Fruit fly (Drosophila melanogaster) whole organism, pupa: ENCODE measurements around the gene CG7530.
A peak's percentile ranks its signal among the peaks of the same experiment; 100 is the strongest.

Experiments used
- CG10348 ChIP-seq: fragments of 200-800 bp; sonication (Bioruptor generic); IDR thresholded peaks from 2 replicates; pipeline ENCODE4 v1.3.6; 2022; ENCODE audit warnings: missing biosample characterization, missing genetic modification characterization
- CG12605 ChIP-seq: fragments of 200-800 bp; sonication (Bioruptor generic); IDR thresholded peaks from 2 replicates; pipeline ENCODE4 v1.3.6; 2022; ENCODE audit warnings: missing biosample characterization, missing genetic modification characterization
- CG13204 ChIP-seq: fragments of 200-800 bp; sonication (Bioruptor generic); optimal IDR thresholded peaks from 2 replicates; lab custom pipeline; 2018; ENCODE audit warnings: missing biosample characterization, mild to moderate bottlenecking, missing genetic modification characterization, moderate library complexity
- CG14655 ChIP-seq: fragments of 200-800 bp; sonication (Bioruptor generic); optimal IDR thresholded peaks from 3 replicates; lab custom pipeline; 2017; ENCODE audit warnings: mild to moderate bottlenecking, missing biosample characterization, missing genetic modification reagents, missing genetic modification characterization
- CG15710 ChIP-seq: fragments of 200-800 bp; sonication (Bioruptor generic); optimal IDR thresholded peaks from 2 replicates; lab custom pipeline; 2018; ENCODE audit warnings: missing biosample characterization, mild to moderate bottlenecking, missing genetic modification characterization, moderate library complexity
- CG17806 ChIP-seq: fragments of 200-800 bp; sonication (Bioruptor generic); optimal IDR thresholded peaks from 2 replicates; lab custom pipeline; 2018; ENCODE audit warnings: missing biosample characterization, mild to moderate bottlenecking, missing genetic modification characterization, moderate library complexity
- CG32121 ChIP-seq: fragments of 200-800 bp; sonication (Bioruptor generic); IDR thresholded peaks from 2 replicates; pipeline ENCODE4 v1.3.6; 2022; ENCODE audit warnings: missing biosample characterization, missing genetic modification characterization
- CG34367 ChIP-seq: fragments of 200-800 bp; sonication (Bioruptor generic); optimal IDR thresholded peaks from 2 replicates; lab custom pipeline; 2018; ENCODE audit warnings: missing biosample characterization, mild to moderate bottlenecking, missing genetic modification characterization
- CG4496 ChIP-seq: fragments of 200-800 bp; sonication (Bioruptor generic); IDR thresholded peaks from 3 replicates; pipeline ENCODE4 v1.3.6; 2022; ENCODE audit warnings: missing biosample characterization, missing genetic modification characterization
- CG8159 ChIP-seq: fragments of 200-800 bp; sonication (Bioruptor generic); optimal IDR thresholded peaks from 3 replicates; lab custom pipeline; 2018; ENCODE audit warnings: missing biosample characterization, mild to moderate bottlenecking, missing genetic modification characterization, moderate library complexity
- CG8301 ChIP-seq: fragments of 200-800 bp; sonication (Bioruptor generic); optimal IDR thresholded peaks from 2 replicates; lab custom pipeline; 2018; ENCODE audit warnings: missing biosample characterization, mild to moderate bottlenecking, missing genetic modification characterization
- CG9948 ChIP-seq: fragments of 200-800 bp; sonication (Bioruptor generic); optimal IDR thresholded peaks from 2 replicates; lab custom pipeline; 2018; ENCODE audit warnings: missing biosample characterization, mild to moderate bottlenecking, missing genetic modification characterization, moderate library complexity
- D1 ChIP-seq: fragments of 200-800 bp; sonication (Bioruptor generic); optimal IDR thresholded peaks from 2 replicates; lab custom pipeline; 2018; ENCODE audit warnings: missing biosample characterization, mild to moderate bottlenecking, missing genetic modification characterization, moderate library complexity
- EcR ChIP-seq: fragments of 200-800 bp; sonication (Bioruptor generic); optimal IDR thresholded peaks from 3 replicates; lab custom pipeline; 2019; ENCODE audit warnings: missing biosample characterization, missing genetic modification characterization, mild to moderate bottlenecking, moderate library complexity, missing genetic modification reagents
- Ets98B ChIP-seq: fragments of 200-800 bp; sonication (Bioruptor generic); IDR thresholded peaks from 2 replicates; pipeline ENCODE4 v1.3.6; 2022; ENCODE audit warnings: missing biosample characterization, missing genetic modification characterization
- Pif1A ChIP-seq: fragments of 200-800 bp; sonication (Bioruptor generic); optimal IDR thresholded peaks from 3 replicates; lab custom pipeline; 2016; ENCODE audit warnings: missing biosample characterization, missing genetic modification characterization
- Pif1B ChIP-seq: fragments of 200-800 bp; sonication (Bioruptor generic); optimal IDR thresholded peaks from 3 replicates; lab custom pipeline; 2016; ENCODE audit warnings: missing biosample characterization, missing genetic modification characterization
- Snoo ChIP-seq: fragments of 200-800 bp; sonication (Bioruptor generic); optimal IDR thresholded peaks from 3 replicates; lab custom pipeline; 2017; ENCODE audit warnings: missing biosample characterization, mild to moderate bottlenecking, missing genetic modification characterization, inconsistent platforms
- fd96Ca ChIP-seq: fragments of 200-800 bp; sonication (Bioruptor generic); IDR thresholded peaks from 3 replicates; pipeline ENCODE4 v1.3.6; 2022; ENCODE audit warnings: missing biosample characterization, missing genetic modification characterization
- gl ChIP-seq: fragments of 200-800 bp; sonication (Bioruptor generic); optimal IDR thresholded peaks from 2 replicates; lab custom pipeline; 2018; ENCODE audit warnings: missing biosample characterization, mild to moderate bottlenecking, missing genetic modification characterization
- rn ChIP-seq: fragments of 200-800 bp; sonication (Bioruptor generic); IDR thresholded peaks from 2 replicates; pipeline ENCODE4 v1.3.6; 2022; ENCODE audit warnings: missing biosample characterization, missing genetic modification characterization

The CG7530 gene

DNA sequence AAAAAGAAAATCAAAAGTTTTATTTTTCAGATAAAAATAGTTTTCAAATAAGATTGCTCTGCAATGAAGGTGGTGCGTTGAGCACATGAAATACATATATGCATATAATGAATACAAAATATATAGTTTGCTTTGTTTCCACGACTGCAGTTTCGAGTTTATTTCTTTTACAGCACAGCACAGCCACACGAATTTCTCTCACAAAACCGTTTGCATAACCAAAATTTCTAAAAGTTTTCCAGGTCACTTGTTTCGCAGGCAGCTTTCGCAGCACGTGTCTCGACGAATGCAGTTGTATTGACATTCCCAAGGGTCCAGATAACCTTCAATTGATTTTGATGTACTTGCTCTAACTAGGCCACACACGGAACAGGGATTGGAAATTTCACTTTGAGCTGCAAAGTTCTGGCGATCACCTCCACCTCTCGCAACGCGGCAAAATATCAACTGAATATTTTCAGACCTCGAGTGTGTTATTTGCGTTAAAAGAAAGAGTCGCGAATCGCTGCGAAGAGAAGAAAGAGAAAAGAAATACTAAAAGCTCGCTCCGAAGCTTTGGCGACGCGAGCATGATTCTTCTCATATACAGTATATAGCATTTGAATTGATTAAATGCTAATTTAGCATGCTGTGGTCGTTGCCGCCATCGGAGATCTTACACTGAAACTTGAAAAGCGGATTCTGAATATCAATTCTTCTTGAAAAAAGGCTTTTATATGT, at the start of gene CG7530:
TSS of gene CG7530 (minus strand) at position 449 of the 720 bp plus-strand sequence.
- TF ChIP-seq Ets98B (GFP tag; lab: Robert Waterston, UW): peak; percentile 78
- no peak for TF ChIP-seq CG10348
- 0 out of 2 replicates have a peak, but pooled peaks have one; percentile 38 for TF ChIP-seq CG12605 (GFP tag; lab: Robert Waterston, UW)
- peak; percentile 55 for TF ChIP-seq Pif1A (GFP tag; lab: Kevin White, UChicago)
- no peak for TF ChIP-seq CG8159 (tag; lab: Kevin White, UChicago)
- peak; percentile 43 for TF ChIP-seq Pif1B (GFP tag; lab: Kevin White, UChicago)
- peak; percentile 68; the same call in 1 of the 2 replicates for TF ChIP-seq CG32121 (GFP tag; lab: Robert Waterston, UW)
- peak; percentile 49 for TF ChIP-seq CG8301 (tag; lab: Kevin White, UChicago)
- TF ChIP-seq fd96Ca: no peak
- no peak for TF ChIP-seq CG15710 (tag; lab: Kevin White, UChicago)
- TF ChIP-seq EcR (GFP tag; lab: Kevin White, UChicago): peak; percentile 67
- TF ChIP-seq CG4496: peak; percentile 73; the same call in 1 of the 3 replicates
- no peak for TF ChIP-seq CG34367 (tag; lab: Kevin White, UChicago)
- TF ChIP-seq Snoo (tag; lab: Kevin White, UChicago): peak; percentile 42
- TF ChIP-seq D1: no peak

DNA sequence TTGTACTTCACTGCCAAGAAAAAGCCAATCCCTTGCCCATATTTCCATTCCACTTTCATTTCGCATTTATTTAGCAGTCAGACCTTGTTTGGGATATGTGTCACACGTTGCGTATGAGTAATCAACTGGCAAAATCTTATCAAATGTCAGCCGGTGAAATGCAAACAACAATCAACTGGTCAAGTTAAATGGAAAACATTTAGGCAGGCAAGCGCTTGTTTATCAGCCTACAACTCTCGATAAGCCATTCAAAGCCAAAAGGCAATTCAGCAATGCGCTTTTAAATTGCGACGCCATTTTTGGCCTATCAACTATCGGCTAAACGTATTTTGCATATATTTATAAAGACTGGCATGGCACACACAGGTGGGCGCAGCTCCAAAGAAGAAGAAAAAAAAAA, 49.4 kb upstream of the CG7530 start:
- TF ChIP-seq CG4496 (no peak), D1 (no peak), CG12605 (GFP tag; lab: Robert Waterston, UW) (no peak), CG9948 (tag; lab: Kevin White, UChicago) (no peak), CG34367 (tag; lab: Kevin White, UChicago) (no peak), CG10348 (no peak), Ets98B (GFP tag; lab: Robert Waterston, UW) (no peak), Pif1B (GFP tag; lab: Kevin White, UChicago) (no peak), CG8301 (tag; lab: Kevin White, UChicago) (no peak), rn (no peak), gl (tag; lab: Kevin White, UChicago) (no peak), EcR (GFP tag; lab: Kevin White, UChicago) (no peak), fd96Ca (no peak), CG8159 (tag; lab: Kevin White, UChicago) (no peak), Snoo (tag; lab: Kevin White, UChicago) (no peak), CG13204 (no peak), Pif1A (GFP tag; lab: Kevin White, UChicago) (no peak), CG32121 (GFP tag; lab: Robert Waterston, UW) (no peak), CG15710 (tag; lab: Kevin White, UChicago) (no peak), CG17806 (tag; lab: Kevin White, UChicago) (no peak)

DNA sequence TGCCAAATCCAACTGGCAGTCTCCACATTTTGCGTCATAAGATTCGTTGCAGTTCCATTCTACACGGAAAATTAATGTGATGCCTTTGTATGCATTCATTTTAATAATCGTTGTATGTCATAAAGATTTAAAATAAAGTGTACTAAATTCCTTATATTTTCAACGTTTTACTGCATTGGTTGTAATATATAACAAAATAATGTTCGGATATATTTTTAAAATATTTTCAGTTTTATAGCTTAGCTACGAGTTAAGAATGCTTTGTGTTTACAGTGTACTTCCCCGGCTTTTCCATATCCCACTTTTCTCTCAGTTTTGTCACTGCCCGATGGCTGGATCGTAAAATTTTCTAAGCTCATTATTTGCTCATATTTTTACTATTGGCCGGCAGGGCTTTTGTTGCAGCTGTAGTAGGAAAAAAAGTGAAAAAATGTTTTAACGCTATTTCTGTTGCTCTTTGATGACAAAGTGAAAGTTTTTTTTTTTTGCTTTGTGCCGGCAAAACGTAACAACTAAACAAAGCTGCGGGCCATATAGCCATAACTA, 48.5 kb upstream of the CG7530 start:
- no peak for TF ChIP-seq CG10348
- no peak for TF ChIP-seq Snoo (tag; lab: Kevin White, UChicago)
- no peak for TF ChIP-seq CG17806 (tag; lab: Kevin White, UChicago)
- TF ChIP-seq D1: no peak
- TF ChIP-seq rn: no peak
- TF ChIP-seq Pif1B (GFP tag; lab: Kevin White, UChicago): no peak
- no peak for TF ChIP-seq CG9948 (tag; lab: Kevin White, UChicago)
- TF ChIP-seq gl (tag; lab: Kevin White, UChicago): no peak
- peak; percentile 20 for TF ChIP-seq CG8301 (tag; lab: Kevin White, UChicago)
- no peak for TF ChIP-seq CG32121 (GFP tag; lab: Robert Waterston, UW)
- no peak for TF ChIP-seq Ets98B (GFP tag; lab: Robert Waterston, UW)
- TF ChIP-seq CG14655 (GFP tag; lab: Kevin White, UChicago): peak; percentile 16
- no peak for TF ChIP-seq CG12605 (GFP tag; lab: Robert Waterston, UW)

DNA sequence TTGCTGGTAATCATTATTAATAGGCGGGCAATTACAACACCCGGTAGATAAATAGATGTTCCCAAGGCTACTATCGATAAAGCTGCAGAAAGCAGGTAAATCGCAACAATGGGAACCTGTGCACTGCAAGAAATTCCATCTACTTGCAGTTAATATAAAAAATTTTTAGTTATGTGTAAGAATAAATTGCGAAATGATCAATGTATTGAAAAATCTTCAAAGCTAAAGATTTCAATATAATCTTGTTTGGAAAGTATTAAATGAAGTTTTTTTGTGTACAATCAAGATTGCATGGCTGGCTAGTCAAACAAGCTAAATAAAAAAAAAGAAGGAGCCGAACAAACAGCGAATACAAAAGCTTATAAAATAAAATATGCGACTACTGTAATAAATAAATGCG, 44.1 kb upstream of the CG7530 start:
- peak; percentile 68 for TF ChIP-seq CG14655 (GFP tag; lab: Kevin White, UChicago)
- TF ChIP-seq CG34367 (tag; lab: Kevin White, UChicago): peak; percentile 10
- peak; percentile 30 for TF ChIP-seq CG15710 (tag; lab: Kevin White, UChicago)
- peak; percentile 62 for TF ChIP-seq Ets98B (GFP tag; lab: Robert Waterston, UW)
- peak; percentile 36 for TF ChIP-seq CG8301 (tag; lab: Kevin White, UChicago)
- TF ChIP-seq Pif1B (GFP tag; lab: Kevin White, UChicago): peak; percentile 48
- peak; percentile 67 for TF ChIP-seq Pif1A (GFP tag; lab: Kevin White, UChicago)
- TF ChIP-seq gl (tag; lab: Kevin White, UChicago): no peak
- peak; percentile 33 for TF ChIP-seq CG17806 (tag; lab: Kevin White, UChicago)
- peak; percentile 78 for TF ChIP-seq CG4496
- TF ChIP-seq CG8159 (tag; lab: Kevin White, UChicago): peak; percentile 24
- peak; percentile 56 for TF ChIP-seq CG32121 (GFP tag; lab: Robert Waterston, UW)
- TF ChIP-seq Snoo (tag; lab: Kevin White, UChicago): peak; percentile 37
- TF ChIP-seq CG10348: no peak
- TF ChIP-seq rn: no peak
- TF ChIP-seq CG12605 (GFP tag; lab: Robert Waterston, UW): 0 out of 2 replicates have a peak, but pooled peaks have one; percentile 23
- no peak for TF ChIP-seq CG13204
- TF ChIP-seq D1: no peak
- no peak; the same call in 2 of the 3 replicates for TF ChIP-seq fd96Ca
- peak; percentile 56 for TF ChIP-seq CG9948 (tag; lab: Kevin White, UChicago)
- no peak for TF ChIP-seq EcR (GFP tag; lab: Kevin White, UChicago)
- TF ChIP-seq, all 21 proteins: peak for 14
